Worm (Caenorhabditis elegans) whole organism, L3 larva: ENCODE results near the gene ufd-3.
A peak's percentile ranks its signal among the peaks of the same experiment; 100 is the strongest.

Experiments
- R02D3.7 ChIP-seq: fragments of 150-350 bp; optimal IDR thresholded peaks from 2 replicates; lab custom pipeline; 2014; ENCODE audit warnings: missing biosample characterization, missing genetic modification characterization
- ZK546.5 ChIP-seq: sonication (generic microtip); optimal IDR thresholded peaks from 2 replicates; lab custom pipeline; 2017; ENCODE audit warnings: missing biosample characterization, missing genetic modification characterization
- aly-2 ChIP-seq: fragments of 150-350 bp; optimal IDR thresholded peaks from 2 replicates; lab custom pipeline; 2014; ENCODE audit warnings: missing biosample characterization, missing genetic modification characterization
- ama-1 ChIP-seq: fragments of 150-350 bp; optimal IDR thresholded peaks from 2 replicates; lab custom pipeline; 2018
- ceh-16 ChIP-seq: sonication (generic microtip); optimal IDR thresholded peaks from 2 replicates; lab custom pipeline; 2017; ENCODE audit warnings: missing biosample characterization, missing genetic modification characterization
- ceh-28 ChIP-seq: fragments of 150-350 bp; optimal IDR thresholded peaks from 2 replicates; lab custom pipeline; 2014; ENCODE audit warnings: missing biosample characterization, missing genetic modification reagents, missing genetic modification characterization
- ceh-82 ChIP-seq: fragments of 150-350 bp; optimal IDR thresholded peaks from 2 replicates; lab custom pipeline; 2014; ENCODE audit warnings: missing biosample characterization, missing genetic modification characterization
- ceh-9 ChIP-seq: sonication (generic microtip); optimal IDR thresholded peaks from 2 replicates; lab custom pipeline; 2018; ENCODE audit warnings: missing biosample characterization, missing genetic modification characterization
- daf-12 ChIP-seq: fragments of 150-350 bp; optimal IDR thresholded peaks from 2 replicates; lab custom pipeline; 2014; ENCODE audit warnings: missing biosample characterization, missing genetic modification reagents, missing genetic modification characterization
- egl-27 ChIP-seq: sonication (generic microtip); optimal IDR thresholded peaks from 4 replicates; lab custom pipeline; 2017; ENCODE audit warnings: missing biosample characterization, missing genetic modification reagents, missing genetic modification characterization
- egl-5 ChIP-seq: fragments of 150-350 bp; optimal IDR thresholded peaks from 2 replicates; lab custom pipeline; 2017; ENCODE audit warnings: missing biosample characterization, missing genetic modification reagents, missing genetic modification characterization, inconsistent platforms
- elt-1 ChIP-seq: fragments of 150-350 bp; optimal IDR thresholded peaks from 2 replicates; lab custom pipeline; 2014; ENCODE audit warnings: missing biosample characterization, missing genetic modification characterization
- elt-2 ChIP-seq: sonication (generic microtip); optimal IDR thresholded peaks from 2 replicates; lab custom pipeline; 2016; ENCODE audit warnings: missing genetic modification reagents, mild to moderate bottlenecking, missing genetic modification characterization, missing compliant biosample characterization
- elt-3 ChIP-seq, 3 experiments: fragments of 150-350 bp in 1 of 3; sonication (generic microtip) in 2 of 3; optimal IDR thresholded peaks; 2 replicates in 2 of 3; 4 replicates in 1 of 3; lab custom pipeline; 2014 to 2017; ENCODE audit warnings: missing biosample characterization in 3 of 3, missing genetic modification characterization in 3 of 3
- eor-1 ChIP-seq, 2 experiments: fragments of 150-350 bp; optimal IDR thresholded peaks; 2 replicates each; lab custom pipeline; 2014 to 2018; ENCODE audit warnings: missing biosample characterization in 2 of 2, missing genetic modification characterization in 2 of 2
- fkh-10 ChIP-seq: sonication (generic microtip); optimal IDR thresholded peaks from 2 replicates; lab custom pipeline; 2017; ENCODE audit warnings: missing biosample characterization, missing genetic modification reagents, missing genetic modification characterization
- fkh-2 ChIP-seq: fragments of 150-350 bp; optimal IDR thresholded peaks from 2 replicates; lab custom pipeline; 2014; ENCODE audit warnings: missing biosample characterization, missing genetic modification reagents, missing genetic modification characterization
- fos-1 ChIP-seq: fragments of 150-350 bp; optimal IDR thresholded peaks from 2 replicates; lab custom pipeline; 2014; ENCODE audit warnings: missing biosample characterization, missing genetic modification characterization
- hmg-11 ChIP-seq: sonication (generic microtip); optimal IDR thresholded peaks from 2 replicates; lab custom pipeline; 2016; ENCODE audit warnings: missing genetic modification characterization, missing compliant biosample characterization
- jun-1 ChIP-seq: fragments of 150-350 bp; optimal IDR thresholded peaks from 2 replicates; lab custom pipeline; 2014; ENCODE audit warnings: missing biosample characterization, missing genetic modification reagents, missing genetic modification characterization
- lin-15B ChIP-seq: fragments of 150-350 bp; optimal IDR thresholded peaks from 2 replicates; lab custom pipeline; 2014; ENCODE audit warnings: missing biosample characterization, missing genetic modification characterization
- lin-39 ChIP-seq: fragments of 150-350 bp; optimal IDR thresholded peaks from 2 replicates; lab custom pipeline; 2018; ENCODE audit warnings: missing biosample characterization, missing genetic modification reagents, missing genetic modification characterization
- lsy-12 ChIP-seq: sonication (generic microtip); optimal IDR thresholded peaks from 2 replicates; lab custom pipeline; 2016; ENCODE audit warnings: mild to moderate bottlenecking, missing genetic modification characterization, missing compliant biosample characterization
- mdl-1 ChIP-seq: fragments of 150-350 bp; optimal IDR thresholded peaks from 2 replicates; lab custom pipeline; 2014; ENCODE audit warnings: missing biosample characterization, missing genetic modification characterization
- mml-1 ChIP-seq: fragments of 150-350 bp; sonication (generic microtip); optimal IDR thresholded peaks from 3 replicates; lab custom pipeline; 2014; ENCODE audit warnings: missing biosample characterization, missing genetic modification characterization
- nfya-1 ChIP-seq: sonication (generic microtip); optimal IDR thresholded peaks from 2 replicates; lab custom pipeline; 2017; ENCODE audit warnings: missing genetic modification characterization, mild to moderate bottlenecking, missing compliant biosample characterization, antibody characterized with exemption, moderate library complexity; ENCODE audit not compliant: insufficient read depth
- nhr-11 ChIP-seq: fragments of 150-350 bp; optimal IDR thresholded peaks from 2 replicates; lab custom pipeline; 2014; ENCODE audit warnings: missing biosample characterization, missing genetic modification characterization
- nhr-12 ChIP-seq: fragments of 150-350 bp; optimal IDR thresholded peaks from 2 replicates; lab custom pipeline; 2014; ENCODE audit warnings: missing biosample characterization, missing genetic modification characterization
- nhr-23 ChIP-seq: fragments of 150-350 bp; optimal IDR thresholded peaks from 2 replicates; lab custom pipeline; 2014; ENCODE audit warnings: missing biosample characterization, missing genetic modification reagents, missing genetic modification characterization
- nhr-237 ChIP-seq: fragments of 150-350 bp; optimal IDR thresholded peaks from 2 replicates; lab custom pipeline; 2014; ENCODE audit warnings: missing biosample characterization, missing genetic modification characterization
- nhr-25 ChIP-seq: sonication (generic microtip); optimal IDR thresholded peaks from 2 replicates; lab custom pipeline; 2017; ENCODE audit warnings: missing biosample characterization, missing genetic modification characterization
- nhr-28 ChIP-seq: fragments of 150-350 bp; optimal IDR thresholded peaks from 2 replicates; lab custom pipeline; 2014; ENCODE audit warnings: missing biosample characterization, missing genetic modification characterization
- nhr-43 ChIP-seq: sonication (generic microtip); optimal IDR thresholded peaks from 2 replicates; lab custom pipeline; 2016; ENCODE audit warnings: mild to moderate bottlenecking, missing genetic modification characterization, missing compliant biosample characterization; ENCODE audit not compliant: poor library complexity, severe bottlenecking
- nhr-67 ChIP-seq: fragments of 150-350 bp; optimal IDR thresholded peaks from 2 replicates; lab custom pipeline; 2014; ENCODE audit warnings: missing biosample characterization, missing genetic modification characterization
- nhr-76 ChIP-seq: fragments of 150-350 bp; sonication (generic microtip); optimal IDR thresholded peaks from 5 replicates; lab custom pipeline; 2014; ENCODE audit warnings: missing biosample characterization, missing genetic modification characterization
- nhr-77 ChIP-seq: fragments of 150-350 bp; optimal IDR thresholded peaks from 2 replicates; lab custom pipeline; 2014; ENCODE audit warnings: missing biosample characterization, missing genetic modification characterization
- pha-4 ChIP-seq: fragments of 150-350 bp; optimal IDR thresholded peaks from 2 replicates; lab custom pipeline; 2014; ENCODE audit warnings: missing biosample characterization, missing genetic modification reagents, missing genetic modification characterization
- pqm-1 ChIP-seq: fragments of 150-350 bp; optimal IDR thresholded peaks from 2 replicates; lab custom pipeline; 2017; ENCODE audit warnings: missing biosample characterization, missing genetic modification characterization, inconsistent platforms
- sea-2 ChIP-seq: fragments of 150-350 bp; sonication (generic microtip); optimal IDR thresholded peaks from 4 replicates; lab custom pipeline; 2014; ENCODE audit warnings: missing biosample characterization, missing genetic modification reagents, missing genetic modification characterization
- skn-1 ChIP-seq: fragments of 150-350 bp; optimal IDR thresholded peaks from 2 replicates; lab custom pipeline; 2014; ENCODE audit warnings: missing biosample characterization, missing genetic modification characterization
- snpc-4 ChIP-seq: fragments of 150-350 bp; optimal IDR thresholded peaks from 2 replicates; lab custom pipeline; 2014; ENCODE audit warnings: missing biosample characterization, missing genetic modification characterization
- tbx-2 ChIP-seq: sonication (generic microtip); optimal IDR thresholded peaks from 2 replicates; lab custom pipeline; 2016; ENCODE audit warnings: mild to moderate bottlenecking, missing genetic modification characterization, missing compliant biosample characterization
- unc-39 ChIP-seq: sonication (generic microtip); optimal IDR thresholded peaks from 4 replicates; lab custom pipeline; 2017; ENCODE audit warnings: missing biosample characterization, missing genetic modification characterization
- unc-62 ChIP-seq: fragments of 150-350 bp; sonication (generic microtip); optimal IDR thresholded peaks from 4 replicates; lab custom pipeline; 2014; ENCODE audit warnings: missing biosample characterization, missing genetic modification reagents, missing genetic modification characterization
- zag-1 ChIP-seq: fragments of 150-350 bp; optimal IDR thresholded peaks from 2 replicates; lab custom pipeline; 2014; ENCODE audit warnings: missing biosample characterization, missing genetic modification characterization
- ztf-11 ChIP-seq: fragments of 150-350 bp; optimal IDR thresholded peaks from 2 replicates; lab custom pipeline; 2014; ENCODE audit warnings: missing biosample characterization, missing genetic modification characterization
- ztf-4 ChIP-seq: fragments of 150-350 bp; optimal IDR thresholded peaks from 2 replicates; lab custom pipeline; 2014; ENCODE audit warnings: missing biosample characterization, missing genetic modification characterization

ufd-3 gene

DNA sequence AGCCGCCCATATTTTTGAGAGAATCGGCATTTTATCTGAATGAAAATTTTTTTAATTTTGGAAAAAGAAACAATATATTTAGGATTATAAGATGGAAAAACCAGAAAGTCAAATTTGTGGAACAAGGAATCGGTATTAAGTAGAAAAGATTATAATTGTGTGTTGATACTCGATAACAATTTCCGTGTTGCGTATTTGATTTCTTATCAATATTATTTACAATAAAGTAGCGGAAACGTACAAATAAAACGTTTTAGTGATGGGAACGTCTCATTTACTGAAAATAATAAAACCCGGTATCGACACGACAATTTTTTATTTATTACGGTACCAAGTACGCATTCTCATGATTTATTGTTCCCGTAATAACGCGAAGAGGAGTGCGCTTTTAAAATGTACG lies 3.7 kb upstream of the ufd-3 start, which contains the start of gene C05C10.3:
Gene C05C10.3, minus strand, starts transcription at position 35 of the 400 bp plus-strand sequence.
- TF ChIP-seq pha-4 (tag; lab: Kevin White, UChicago), result peak; percentile 6
- peak; percentile 60 for TF ChIP-seq elt-2
- TF ChIP-seq nhr-77 (tag; lab: Kevin White, UChicago), result no peak
- peak; percentile 75 for TF ChIP-seq pqm-1

DNA sequence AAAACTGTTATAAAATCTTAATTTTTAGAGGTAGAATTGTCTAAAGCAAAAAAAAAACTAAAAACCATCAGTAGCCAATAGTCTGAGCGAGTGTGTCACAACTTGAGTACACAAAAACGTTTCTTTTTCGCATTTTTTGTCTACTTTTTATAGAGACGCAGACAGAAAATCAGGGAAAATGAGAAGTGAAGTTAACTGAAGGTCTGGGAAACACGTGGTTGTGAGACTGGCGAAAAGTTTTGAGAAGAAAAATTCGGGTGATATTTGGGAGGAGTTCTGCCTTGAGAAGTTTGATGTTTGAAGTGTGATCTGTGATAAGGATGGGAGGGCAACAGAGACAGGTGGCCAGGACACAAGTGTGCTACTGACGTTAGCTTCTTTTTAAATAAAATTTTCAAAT lies 2.9 kb upstream of the ufd-3 start:
- no peak for TF ChIP-seq nhr-67 (tag; lab: Kevin White, UChicago)
- no peak for TF ChIP-seq ztf-4
- no peak for TF ChIP-seq fkh-10
- no peak for TF ChIP-seq nhr-77 (tag; lab: Kevin White, UChicago)
- TF ChIP-seq egl-5 (tag; lab: Kevin White, UChicago), result peak; percentile 16
- no peak for TF ChIP-seq sea-2 (GFP tag; lab: Kevin White, UChicago)
- peak; percentile 2 for TF ChIP-seq lin-39 (tag; lab: Kevin White, UChicago)
- TF ChIP-seq fkh-2 (tag; lab: Kevin White, UChicago), result no peak
- peak; percentile 75 for TF ChIP-seq nfya-1 (tag; lab: Kevin White, UChicago)
- TF ChIP-seq elt-2, result peak; percentile 75
- no peak for TF ChIP-seq elt-1 (tag; lab: Kevin White, UChicago)
- TF ChIP-seq ama-1, result peak; percentile 92
- TF ChIP-seq ztf-11 (tag; lab: Kevin White, UChicago), result no peak
- no peak for TF ChIP-seq nhr-28 (tag; lab: Kevin White, UChicago)
- TF ChIP-seq ceh-28 (tag; lab: Kevin White, UChicago), result peak; percentile 39
- no peak for TF ChIP-seq nhr-12 (tag; lab: Kevin White, UChicago)
- TF ChIP-seq unc-39 (tag; lab: Kevin White, UChicago), result no peak
- TF ChIP-seq pqm-1, result peak; percentile 61
- no peak for TF ChIP-seq nhr-237
- peak; percentile 94 for TF ChIP-seq nhr-11 (tag; lab: Kevin White, UChicago)
- peak; percentile 48 for TF ChIP-seq nhr-76
- peak; percentile 33 for TF ChIP-seq hmg-11 (tag; lab: Kevin White, UChicago)
- no peak for TF ChIP-seq ceh-16 (tag; lab: Kevin White, UChicago)
- no peak for TF ChIP-seq ceh-9
- no peak for TF ChIP-seq skn-1
- TF ChIP-seq lin-15B (tag; lab: Kevin White, UChicago), result peak; percentile 60
- TF ChIP-seq pha-4 (tag; lab: Kevin White, UChicago), result peak; percentile 94
- no peak for TF ChIP-seq aly-2 (tag; lab: Kevin White, UChicago)
- peak; percentile 58 for TF ChIP-seq egl-27
- TF ChIP-seq nhr-25 (tag; lab: Kevin White, UChicago), result peak; percentile 79
- no peak for TF ChIP-seq ZK546.5 (tag; lab: Kevin White, UChicago)
- TF ChIP-seq nhr-23, result peak; percentile 86
- TF ChIP-seq eor-1 (tag; optimal IDR thresholded peaks at IDR 0.05; lab: Kevin White, UChicago), result no peak
- TF ChIP-seq mdl-1 (tag; lab: Kevin White, UChicago), result peak; percentile 65
- no peak for TF ChIP-seq daf-12 (tag; lab: Kevin White, UChicago)
- TF ChIP-seq fos-1 (tag; lab: Kevin White, UChicago), result no peak
- TF ChIP-seq lsy-12 (tag; lab: Kevin White, UChicago), result peak; percentile 45
- no peak for TF ChIP-seq ceh-82 (tag; lab: Kevin White, UChicago)
- TF ChIP-seq unc-62 (GFP tag; lab: Kevin White, UChicago), result no peak
- peak; percentile 21 for TF ChIP-seq tbx-2 (tag; lab: Kevin White, UChicago)
- TF ChIP-seq zag-1, result no peak
- peak; percentile 52 for TF ChIP-seq jun-1
- TF ChIP-seq mml-1 (tag; lab: Kevin White, UChicago), result no peak
- peak; percentile 33 for TF ChIP-seq R02D3.7 (tag; lab: Kevin White, UChicago)
- no peak for TF ChIP-seq elt-3 (tag; optimal IDR thresholded peaks at IDR 0.05; lab: Kevin White, UChicago)
- no peak for TF ChIP-seq snpc-4 (tag; lab: Kevin White, UChicago)
- TF ChIP-seq nhr-43 (tag; lab: Kevin White, UChicago), result peak; percentile 80
